Worm (Caenorhabditis elegans): ENCODE data around the gene mob-3.

mob-3 gene

DNA sequence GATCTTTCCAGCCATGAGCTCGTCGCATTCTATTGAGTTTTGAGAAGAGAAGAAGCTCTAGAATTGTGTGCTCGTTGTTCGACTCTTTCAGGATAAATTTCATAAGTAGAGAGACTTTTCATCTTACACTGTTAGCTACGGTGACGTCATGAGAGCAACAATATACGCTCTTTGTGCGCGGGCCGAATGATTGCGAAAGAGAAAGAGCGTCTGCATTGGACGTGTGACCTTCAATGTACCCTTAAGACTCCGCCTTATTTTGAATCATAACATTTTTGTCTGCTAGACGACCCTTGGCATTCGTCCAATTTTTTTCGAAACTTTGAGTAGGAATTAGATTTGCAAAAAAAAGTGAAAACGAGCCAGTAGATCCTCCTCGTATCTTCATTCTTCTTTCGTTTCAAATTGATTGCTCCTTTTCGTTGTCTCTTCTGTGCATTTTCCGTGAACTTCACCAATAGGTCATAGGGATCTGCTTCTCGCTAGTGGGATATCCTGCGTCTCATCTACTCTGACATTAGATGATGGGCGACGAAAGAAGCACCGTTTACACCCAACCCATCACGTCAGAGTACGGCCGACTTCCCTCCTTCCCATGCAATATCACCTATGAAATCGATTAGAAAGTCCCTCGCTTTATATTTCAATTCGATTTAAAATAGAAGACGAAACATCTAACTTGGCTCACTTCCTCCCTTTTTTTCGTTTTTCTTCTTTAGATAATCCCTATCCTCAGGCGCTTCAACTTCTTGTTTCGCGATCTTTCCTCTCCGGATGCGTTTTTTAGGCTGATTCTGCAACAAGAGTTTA, 3.0 kb upstream of the mob-3 start (continued):
- peak; percentile 5 for TF ChIP-seq dpl-1 (GFP tag; optimal IDR thresholded peaks at IDR 0.05)
- TF ChIP-seq daf-8 (GFP tag; IDR thresholded peaks at IDR 0.05): no peak
- TF ChIP-seq lin-15B (tag; optimal IDR thresholded peaks at IDR 0.05): no peak
- peak; percentile 56; the same call in 1 of the 2 replicates for TF ChIP-seq lim-7 (GFP tag; IDR thresholded peaks at IDR 0.05)
- TF ChIP-seq aha-1 (tag): peak; percentile 45
- no peak for TF ChIP-seq ZK337.2 (GFP tag; IDR thresholded peaks at IDR 0.05)
- no peak for TF ChIP-seq nhr-41 (GFP tag; IDR thresholded peaks at IDR 0.05)
- no peak for TF ChIP-seq unc-39 (tag; optimal IDR thresholded peaks at IDR 0.05)
- TF ChIP-seq nhr-25 (tag; optimal IDR thresholded peaks at IDR 0.05; ENCODE audit: borderline replicate concordance, insufficient read depth): no peak
- peak; percentile 47; the same call in 1 of the 2 replicates for TF ChIP-seq madf-9 (GFP tag; conservative IDR thresholded peaks at IDR 0.05)
- no peak for TF ChIP-seq ceh-82 (tag; optimal IDR thresholded peaks at IDR 0.05)
- peak; percentile 44; the same call in 1 of the 2 replicates for TF ChIP-seq ctbp-1 (GFP tag; IDR thresholded peaks at IDR 0.05)
- TF ChIP-seq nhr-6 (tag; optimal IDR thresholded peaks at IDR 0.05): peak; percentile 34
- TF ChIP-seq zfp-2 (tag; optimal IDR thresholded peaks at IDR 0.05): no peak
- TF ChIP-seq nhr-237 (tag; optimal IDR thresholded peaks at IDR 0.05): no peak
- TF ChIP-seq ceh-62 (tag; optimal IDR thresholded peaks at IDR 0.05): no peak

DNA sequence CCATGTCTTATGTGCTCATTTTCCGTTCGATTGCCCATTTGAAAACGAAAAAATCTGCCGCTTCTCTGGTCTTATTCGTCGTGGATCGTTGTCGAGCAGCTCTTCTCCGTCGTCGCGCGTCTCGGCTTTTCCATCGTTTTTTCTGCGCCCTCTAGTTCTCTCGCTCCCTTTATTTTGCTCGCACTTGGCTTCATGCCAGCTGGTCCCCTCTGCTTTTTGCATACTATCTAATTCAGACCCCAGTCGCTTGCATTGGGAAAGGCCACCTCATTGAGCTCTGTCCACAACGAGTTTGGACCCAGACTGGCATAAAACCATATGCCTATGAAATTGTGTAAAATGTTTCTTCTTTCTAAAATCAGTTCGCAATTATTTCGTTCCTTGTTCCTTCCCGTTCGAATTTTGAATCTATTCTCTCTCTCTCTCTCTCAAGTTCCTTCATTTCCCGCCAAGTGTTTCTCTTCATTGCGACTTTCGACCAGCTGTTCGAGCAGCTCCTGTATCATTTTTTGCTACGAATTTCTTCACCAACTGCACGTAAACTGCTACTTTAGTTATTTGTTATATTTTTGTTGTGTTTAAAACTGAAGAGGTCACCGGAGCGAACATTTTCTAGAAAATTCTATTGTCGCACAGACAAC, 1.5 kb upstream of the mob-3 start:
- TF ChIP-seq mdl-1 (tag; optimal IDR thresholded peaks at IDR 0.05) (no peak), ceh-82 (tag; optimal IDR thresholded peaks at IDR 0.05) (no peak), saeg-2 (GFP tag; IDR thresholded peaks at IDR 0.05) (no peak), unc-130 (GFP tag; optimal IDR thresholded peaks at IDR 0.05) (no peak), mxl-2 (GFP tag; conservative IDR thresholded peaks at IDR 0.05) (no peak), tag-97 (GFP tag; IDR thresholded peaks at IDR 0.05) (no peak), zfp-3 (GFP tag; conservative IDR thresholded peaks at IDR 0.05) (no peak), set-16 (GFP tag; IDR thresholded peaks at IDR 0.05) (peak; percentile 39; the same call in 1 of the 2 replicates), nhr-10 (tag; optimal IDR thresholded peaks at IDR 0.05) (no peak), vab-7 (GFP tag; IDR thresholded peaks at IDR 0.05) (0 out of 2 replicates have a peak, but pooled peaks have one; percentile 9), lin-13 (GFP tag; optimal IDR thresholded peaks at IDR 0.05) (no peak), fkh-10 (GFP tag; optimal IDR thresholded peaks at IDR 0.05) (no peak), F26F4.8 (GFP tag; conservative IDR thresholded peaks at IDR 0.05) (no peak), hmg-1.1 (GFP tag; IDR thresholded peaks at IDR 0.05) (no peak), jun-1 (tag; optimal IDR thresholded peaks at IDR 0.05) (no peak), ztf-11 (tag; optimal IDR thresholded peaks at IDR 0.05) (no peak), lir-3 (tag; optimal IDR thresholded peaks at IDR 0.05) (no peak), F10B5.3 (tag; optimal IDR thresholded peaks at IDR 0.05) (no peak), egl-27 (tag; optimal IDR thresholded peaks at IDR 0.05) (no peak), nhr-28 (tag; optimal IDR thresholded peaks at IDR 0.05) (no peak), nhr-41 (GFP tag; IDR thresholded peaks at IDR 0.05) (no peak), aly-2 (tag; optimal IDR thresholded peaks at IDR 0.05) (no peak), hlh-30 (tag; optimal IDR thresholded peaks at IDR 0.05; ENCODE audit: insufficient read depth) (peak; percentile 19), ctbp-1 (GFP tag; IDR thresholded peaks at IDR 0.05) (no peak), hlh-11 (tag; optimal IDR thresholded peaks at IDR 0.05) (peak; percentile 52), dmd-6 (GFP tag; IDR thresholded peaks at IDR 0.05) (peak; percentile 16; the same call in 1 of the 2 replicates), F44E2.7 (GFP tag; IDR thresholded peaks at IDR 0.05) (no peak), nhr-48 (tag; optimal IDR thresholded peaks at IDR 0.05) (no peak), rbr-2 (tag; optimal IDR thresholded peaks at IDR 0.05) (peak; percentile 57), pha-4 (GFP tag; IDR thresholded peaks at IDR 0.05) (no peak), pha-4 (tag; optimal IDR thresholded peaks at IDR 0.05) (no peak), lsy-2 (tag; optimal IDR thresholded peaks at IDR 0.05) (peak in 1 of 2 experiments; percentile 14), ama-1 (optimal IDR thresholded peaks at IDR 0.05) (no peak), F49E8.2 (tag; optimal IDR thresholded peaks at IDR 0.05; ENCODE audit: borderline replicate concordance) (no peak), tra-1 (GFP tag; IDR thresholded peaks at IDR 0.05) (no peak), Y48G9A.11 (GFP tag; IDR thresholded peaks at IDR 0.05) (no peak)
